Worm (Caenorhabditis elegans): ENCODE measurements around the gene C25F9.12.

C25F9.12 gene

DNA sequence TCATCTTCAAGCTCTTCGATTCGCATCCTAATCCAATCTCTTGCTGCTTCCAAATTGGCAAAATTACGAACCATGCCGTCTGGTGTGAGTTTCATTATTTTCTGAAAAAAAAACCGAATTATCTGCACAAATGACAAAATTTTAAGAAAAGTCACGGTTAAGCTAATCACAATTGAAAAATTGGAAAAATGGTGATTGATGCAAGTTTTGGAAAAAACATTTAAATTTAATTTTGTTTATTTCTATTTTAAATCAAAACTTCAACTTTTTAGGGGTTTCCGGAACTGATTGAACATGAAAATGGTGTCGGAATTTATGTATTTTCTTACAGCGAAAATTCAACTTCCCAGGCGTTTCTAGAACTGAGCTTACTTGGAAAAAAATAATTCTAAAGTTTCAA lies at the start of gene C25F9.12:
Gene C25F9.12 (minus strand): TSS at position 101 of the 400 bp plus-strand sequence.
- no peak for TF ChIP-seq zag-1 (tag; optimal IDR thresholded peaks at IDR 0.05)
- TF ChIP-seq fkh-10 (GFP tag; optimal IDR thresholded peaks at IDR 0.05), result no peak
- no peak for TF ChIP-seq ceh-82 (tag; optimal IDR thresholded peaks at IDR 0.05)
- no peak for TF ChIP-seq aly-2 (tag; optimal IDR thresholded peaks at IDR 0.05)
- no peak for TF ChIP-seq elt-3 (tag; optimal IDR thresholded peaks at IDR 0.05)
- TF ChIP-seq nhr-25 (tag; optimal IDR thresholded peaks at IDR 0.05), result no peak
- no peak for TF ChIP-seq egl-5 (tag; optimal IDR thresholded peaks at IDR 0.05)
- TF ChIP-seq sea-2 (GFP tag; optimal IDR thresholded peaks at IDR 0.05), result no peak
- no peak for TF ChIP-seq hmg-11 (tag; optimal IDR thresholded peaks at IDR 0.05)
- no peak for TF ChIP-seq unc-62 (GFP tag; optimal IDR thresholded peaks at IDR 0.05)
- no peak for TF ChIP-seq ama-1 (optimal IDR thresholded peaks at IDR 0.05)

DNA sequence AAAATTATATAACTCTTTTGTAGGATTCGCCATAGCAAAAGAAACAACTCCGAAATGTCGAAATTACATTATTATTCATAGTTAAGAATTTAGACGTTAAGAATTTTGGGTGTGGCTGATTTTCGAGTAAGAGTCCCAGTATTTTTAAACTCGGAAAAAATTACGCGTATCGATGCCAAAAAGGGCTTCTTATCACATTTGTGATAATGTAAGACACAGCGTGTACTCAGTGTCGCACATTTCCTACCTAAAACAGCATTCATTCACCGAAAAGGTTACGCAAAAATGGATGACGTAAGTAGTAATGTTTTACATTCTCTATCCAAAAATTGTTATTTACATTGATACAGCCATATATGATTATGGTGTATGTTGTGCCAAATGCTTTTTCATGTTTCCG lies 46.8 kb upstream of the C25F9.12 start, which contains the start of gene M04C3.5:
Gene M04C3.5 (plus strand): TSS at position 190 of the 400 bp plus-strand sequence.
- TF ChIP-seq elt-2 (tag; optimal IDR thresholded peaks at IDR 0.05), result peak; percentile 67
- no peak for TF ChIP-seq jun-1 (tag; optimal IDR thresholded peaks at IDR 0.05)
- no peak for TF ChIP-seq unc-62 (GFP tag; optimal IDR thresholded peaks at IDR 0.05)
- TF ChIP-seq pqm-1 (tag; optimal IDR thresholded peaks at IDR 0.05), result peak; percentile 14

DNA sequence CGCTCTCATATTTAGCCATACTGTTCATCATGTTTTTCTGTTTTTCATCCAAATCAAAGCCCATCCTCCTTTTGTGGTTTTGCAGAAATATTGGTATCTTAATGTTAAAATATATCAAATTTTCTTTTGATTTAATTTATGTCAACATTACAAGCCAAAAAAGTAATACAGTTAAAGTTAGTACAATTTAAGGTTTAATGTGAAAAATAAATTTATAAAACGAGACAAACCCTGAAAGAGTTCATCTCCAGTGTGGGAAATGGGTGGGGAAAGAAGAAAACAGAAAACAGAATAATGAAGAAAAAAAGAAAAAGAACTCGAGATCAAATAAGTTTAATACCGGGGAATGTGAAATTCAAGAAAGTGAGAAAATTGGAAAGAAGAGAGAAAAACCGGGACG lies 46.0 kb upstream of the C25F9.12 start, which contains the start of gene M04C3.2:
Gene M04C3.2 (minus strand): TSS at position 101 of the 400 bp plus-strand sequence.
- no peak for TF ChIP-seq fos-1 (tag; optimal IDR thresholded peaks at IDR 0.05)
- TF ChIP-seq nhr-12 (tag; optimal IDR thresholded peaks at IDR 0.05), result no peak
- no peak for TF ChIP-seq egl-5 (tag; optimal IDR thresholded peaks at IDR 0.05)
- TF ChIP-seq fkh-10 (GFP tag; optimal IDR thresholded peaks at IDR 0.05), result no peak
- TF ChIP-seq hmg-11 (tag; optimal IDR thresholded peaks at IDR 0.05), result no peak
- no peak for TF ChIP-seq nfya-1 (tag; optimal IDR thresholded peaks at IDR 0.05; ENCODE audit: insufficient read depth)
- TF ChIP-seq lsy-12 (tag; optimal IDR thresholded peaks at IDR 0.05), result no peak
- no peak for TF ChIP-seq zag-1 (tag; optimal IDR thresholded peaks at IDR 0.05)
- no peak for TF ChIP-seq nhr-76 (tag; optimal IDR thresholded peaks at IDR 0.05)
- no peak for TF ChIP-seq tbx-2 (tag; optimal IDR thresholded peaks at IDR 0.05)
- TF ChIP-seq ceh-82 (tag; optimal IDR thresholded peaks at IDR 0.05), result no peak
- no peak for TF ChIP-seq R02D3.7 (tag; optimal IDR thresholded peaks at IDR 0.05)
- no peak for TF ChIP-seq nhr-43 (tag; optimal IDR thresholded peaks at IDR 0.05; ENCODE audit: poor library complexity, severe bottlenecking)
- no peak for TF ChIP-seq pqm-1 (tag; optimal IDR thresholded peaks at IDR 0.05)
- no peak for TF ChIP-seq ama-1 (optimal IDR thresholded peaks at IDR 0.05)
- no peak for TF ChIP-seq snpc-4 (tag; optimal IDR thresholded peaks at IDR 0.05)
- TF ChIP-seq lin-39 (tag; optimal IDR thresholded peaks at IDR 0.05), result no peak
- TF ChIP-seq nhr-77 (tag; optimal IDR thresholded peaks at IDR 0.05), result no peak
- no peak for TF ChIP-seq nhr-67 (tag; optimal IDR thresholded peaks at IDR 0.05)
- TF ChIP-seq nhr-23 (tag; optimal IDR thresholded peaks at IDR 0.05), result no peak

DNA sequence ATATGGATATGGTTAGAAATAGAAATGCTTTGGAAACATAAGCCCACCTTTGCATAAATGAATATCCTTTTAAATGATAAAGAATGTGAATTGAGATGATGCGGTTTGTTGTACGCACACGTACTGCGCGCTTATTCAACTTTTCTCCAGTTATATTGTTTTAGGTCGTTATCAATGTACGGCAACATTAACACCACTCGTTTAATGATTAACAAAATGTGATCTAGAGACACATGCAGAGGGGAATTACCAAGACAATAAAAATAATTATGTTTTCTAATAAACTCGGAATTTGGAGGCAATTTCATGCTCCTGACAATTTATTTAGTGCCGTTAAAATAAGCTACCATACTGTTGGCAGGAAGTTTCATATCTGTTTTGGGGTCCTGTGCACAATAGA lies 42.7 kb upstream of the C25F9.12 start, which contains the start of gene M04C3.1:
Gene M04C3.1 (minus strand): TSS at position 164 of the 400 bp plus-strand sequence.
- TF ChIP-seq nhr-11 (tag; optimal IDR thresholded peaks at IDR 0.05) (no peak), ceh-28 (tag; optimal IDR thresholded peaks at IDR 0.05) (no peak), nhr-67 (tag; optimal IDR thresholded peaks at IDR 0.05) (no peak), nhr-77 (tag; optimal IDR thresholded peaks at IDR 0.05) (no peak), ama-1 (optimal IDR thresholded peaks at IDR 0.05) (no peak), nhr-28 (tag; optimal IDR thresholded peaks at IDR 0.05) (no peak), lin-39 (tag; optimal IDR thresholded peaks at IDR 0.05) (no peak), elt-2 (tag; optimal IDR thresholded peaks at IDR 0.05) (peak; percentile 67), nhr-25 (tag; optimal IDR thresholded peaks at IDR 0.05) (no peak), ceh-82 (tag; optimal IDR thresholded peaks at IDR 0.05) (no peak), aly-2 (tag; optimal IDR thresholded peaks at IDR 0.05) (no peak), unc-62 (GFP tag; optimal IDR thresholded peaks at IDR 0.05) (no peak), pqm-1 (tag; optimal IDR thresholded peaks at IDR 0.05) (peak; percentile 24), daf-12 (tag; optimal IDR thresholded peaks at IDR 0.05) (no peak)

DNA sequence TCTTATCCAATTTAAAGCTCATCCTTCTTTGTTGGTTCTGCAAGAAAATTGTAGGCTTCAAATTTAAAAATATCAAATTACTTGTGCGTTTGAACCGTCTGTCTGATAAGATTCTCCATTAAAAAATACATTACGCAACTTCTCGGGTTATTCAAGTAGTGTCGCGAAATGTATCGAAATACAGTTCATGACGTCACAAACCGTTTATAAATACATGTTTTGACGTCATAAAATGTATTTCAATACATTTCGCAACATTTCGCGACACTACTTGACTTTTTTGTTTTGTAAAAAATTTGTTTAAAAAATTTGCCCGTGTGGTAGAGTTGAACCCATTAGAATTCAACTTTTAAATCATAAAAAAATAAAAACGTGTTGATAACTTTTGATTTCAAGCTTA lies 40.8 kb upstream of the C25F9.12 start:
- TF ChIP-seq elt-2 (tag; optimal IDR thresholded peaks at IDR 0.05) (peak; percentile 30), snpc-4 (tag; optimal IDR thresholded peaks at IDR 0.05) (no peak)

DNA sequence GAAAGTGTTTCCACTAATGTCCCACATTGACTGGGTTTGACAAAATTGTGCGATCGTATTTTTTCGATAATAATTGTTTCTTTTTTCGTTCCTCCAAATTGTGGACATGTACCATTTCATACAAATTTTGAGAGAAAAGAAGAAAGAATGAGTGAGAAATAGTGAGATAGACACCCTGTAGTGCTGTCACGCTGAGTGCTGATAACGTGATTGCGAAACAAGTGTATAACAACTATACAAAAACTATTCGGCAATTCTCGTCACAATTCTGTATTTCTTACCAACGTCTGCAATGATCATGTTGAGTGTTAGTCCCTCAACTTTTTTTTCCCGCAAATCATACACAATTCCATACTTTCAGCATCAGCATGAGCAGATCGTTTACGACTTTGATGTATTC lies 33.6 kb upstream of the C25F9.12 start, which contains the start of gene C25F9.14:
Gene C25F9.14 (plus strand): TSS at position 178 of the 400 bp plus-strand sequence.
- TF ChIP-seq fkh-2 (tag; optimal IDR thresholded peaks at IDR 0.05) (no peak), zag-1 (tag; optimal IDR thresholded peaks at IDR 0.05) (no peak), mml-1 (tag; optimal IDR thresholded peaks at IDR 0.05) (no peak), elt-2 (tag; optimal IDR thresholded peaks at IDR 0.05) (peak; percentile 49), sea-2 (GFP tag; optimal IDR thresholded peaks at IDR 0.05) (no peak)

Data from whole organism, L3 larva.